Worm (Caenorhabditis elegans): Measurements from ENCODE around the gene F28C10.1.

DNA sequence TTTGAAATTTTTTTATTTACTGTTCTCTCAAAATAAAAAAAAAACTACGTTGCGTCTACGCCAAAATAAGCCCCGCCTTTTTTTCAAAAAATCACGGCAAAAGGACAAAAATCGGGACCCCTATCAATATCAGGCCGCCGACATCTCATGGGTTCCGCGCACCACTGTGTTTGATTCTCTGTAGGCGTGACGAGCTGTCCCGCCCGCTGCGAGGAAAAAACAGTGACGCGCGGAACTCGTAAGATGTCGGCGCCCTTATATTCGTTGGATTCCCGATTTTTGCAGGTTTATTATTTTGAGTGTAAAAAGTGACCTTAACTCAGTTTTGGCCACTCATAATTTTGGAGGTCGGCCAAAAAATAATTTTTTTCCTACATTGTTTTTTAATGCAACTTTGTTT is 28.5 kb downstream of the F28C10.1 start:
- no peak for TF ChIP-seq med-1 (GFP tag; optimal IDR thresholded peaks at IDR 0.05; ENCODE audit: insufficient read depth)
- TF ChIP-seq ztf-23 (GFP tag; IDR thresholded peaks at IDR 0.05), result no peak
- TF ChIP-seq flt-1 (GFP tag; IDR thresholded peaks at IDR 0.05), result no peak
- no peak for TF ChIP-seq cog-1 (tag; optimal IDR thresholded peaks at IDR 0.05)
- TF ChIP-seq tab-1 (GFP tag; IDR thresholded peaks at IDR 0.05), result no peak
- TF ChIP-seq klf-2 (GFP tag; conservative IDR thresholded peaks at IDR 0.05), result no peak
